Worm (Caenorhabditis elegans) whole organism, mixed stage, embryonic: ENCODE results near the gene T15B7.15.

Source experiments
- ceh-83 ChIP-seq: fragments of 200-800 bp; sonication (Bioruptor generic); optimal IDR thresholded peaks from 2 replicates; lab custom pipeline; 2018; ENCODE audit warnings: mild to moderate bottlenecking, missing genetic modification characterization, missing compliant biosample characterization
- lsy-2 ChIP-seq: fragments of 150-350 bp; optimal IDR thresholded peaks from 2 replicates; lab custom pipeline; 2014; ENCODE audit warnings: missing biosample characterization, missing genetic modification characterization
- nhr-12 ChIP-seq: fragments of 150-350 bp; optimal IDR thresholded peaks from 2 replicates; lab custom pipeline; 2014; ENCODE audit warnings: missing biosample characterization, missing genetic modification characterization
- nhr-28 ChIP-seq: fragments of 150-350 bp; optimal IDR thresholded peaks from 2 replicates; lab custom pipeline; 2014; ENCODE audit warnings: missing biosample characterization, missing genetic modification characterization
- pha-4 ChIP-seq: fragments of 150-350 bp; optimal IDR thresholded peaks from 2 replicates; lab custom pipeline; 2018; ENCODE audit warnings: missing biosample characterization, missing genetic modification reagents, missing genetic modification characterization

ce11 chrV:6831539-6831938 is 6.9 kb downstream of the T15B7.15 start:
- TF ChIP-seq lsy-2 (tag; lab: Kevin White, UChicago) (no peak), ceh-83 (GFP tag; lab: Kevin White, UChicago) (no peak), nhr-12 (no peak), pha-4 (tag; lab: Kevin White, UChicago) (no peak), nhr-28 (no peak)
